Fruit fly (Drosophila melanogaster) whole organism, pupa: ENCODE measurements around the gene Abp1.

ENCODE experiments used
- CG10348 ChIP-seq: fragments of 200-800 bp; sonication (Bioruptor generic); IDR thresholded peaks from 2 replicates; pipeline ENCODE4 v1.3.6; 2022; ENCODE audit warnings: missing biosample characterization, missing genetic modification characterization
- CG12605 ChIP-seq: fragments of 200-800 bp; sonication (Bioruptor generic); IDR thresholded peaks from 2 replicates; pipeline ENCODE4 v1.3.6; 2022; ENCODE audit warnings: missing biosample characterization, missing genetic modification characterization
- CG13204 ChIP-seq: fragments of 200-800 bp; sonication (Bioruptor generic); optimal IDR thresholded peaks from 2 replicates; lab custom pipeline; 2018; ENCODE audit warnings: missing biosample characterization, mild to moderate bottlenecking, missing genetic modification characterization, moderate library complexity
- CG14655 ChIP-seq: fragments of 200-800 bp; sonication (Bioruptor generic); optimal IDR thresholded peaks from 3 replicates; lab custom pipeline; 2017; ENCODE audit warnings: mild to moderate bottlenecking, missing biosample characterization, missing genetic modification reagents, missing genetic modification characterization
- CG15710 ChIP-seq: fragments of 200-800 bp; sonication (Bioruptor generic); optimal IDR thresholded peaks from 2 replicates; lab custom pipeline; 2018; ENCODE audit warnings: missing biosample characterization, mild to moderate bottlenecking, missing genetic modification characterization, moderate library complexity
- CG17806 ChIP-seq: fragments of 200-800 bp; sonication (Bioruptor generic); optimal IDR thresholded peaks from 2 replicates; lab custom pipeline; 2018; ENCODE audit warnings: missing biosample characterization, mild to moderate bottlenecking, missing genetic modification characterization, moderate library complexity
- CG32121 ChIP-seq: fragments of 200-800 bp; sonication (Bioruptor generic); IDR thresholded peaks from 2 replicates; pipeline ENCODE4 v1.3.6; 2022; ENCODE audit warnings: missing biosample characterization, missing genetic modification characterization
- CG34367 ChIP-seq: fragments of 200-800 bp; sonication (Bioruptor generic); optimal IDR thresholded peaks from 2 replicates; lab custom pipeline; 2018; ENCODE audit warnings: missing biosample characterization, mild to moderate bottlenecking, missing genetic modification characterization
- CG4496 ChIP-seq: fragments of 200-800 bp; sonication (Bioruptor generic); IDR thresholded peaks from 3 replicates; pipeline ENCODE4 v1.3.6; 2022; ENCODE audit warnings: missing biosample characterization, missing genetic modification characterization
- CG8159 ChIP-seq: fragments of 200-800 bp; sonication (Bioruptor generic); optimal IDR thresholded peaks from 3 replicates; lab custom pipeline; 2018; ENCODE audit warnings: missing biosample characterization, mild to moderate bottlenecking, missing genetic modification characterization, moderate library complexity
- CG8301 ChIP-seq: fragments of 200-800 bp; sonication (Bioruptor generic); optimal IDR thresholded peaks from 2 replicates; lab custom pipeline; 2018; ENCODE audit warnings: missing biosample characterization, mild to moderate bottlenecking, missing genetic modification characterization
- CG9948 ChIP-seq: fragments of 200-800 bp; sonication (Bioruptor generic); optimal IDR thresholded peaks from 2 replicates; lab custom pipeline; 2018; ENCODE audit warnings: missing biosample characterization, mild to moderate bottlenecking, missing genetic modification characterization, moderate library complexity
- D1 ChIP-seq: fragments of 200-800 bp; sonication (Bioruptor generic); optimal IDR thresholded peaks from 2 replicates; lab custom pipeline; 2018; ENCODE audit warnings: missing biosample characterization, mild to moderate bottlenecking, missing genetic modification characterization, moderate library complexity
- EcR ChIP-seq: fragments of 200-800 bp; sonication (Bioruptor generic); optimal IDR thresholded peaks from 3 replicates; lab custom pipeline; 2019; ENCODE audit warnings: missing biosample characterization, missing genetic modification characterization, mild to moderate bottlenecking, moderate library complexity, missing genetic modification reagents
- Ets98B ChIP-seq: fragments of 200-800 bp; sonication (Bioruptor generic); IDR thresholded peaks from 2 replicates; pipeline ENCODE4 v1.3.6; 2022; ENCODE audit warnings: missing biosample characterization, missing genetic modification characterization
- Pif1A ChIP-seq: fragments of 200-800 bp; sonication (Bioruptor generic); optimal IDR thresholded peaks from 3 replicates; lab custom pipeline; 2016; ENCODE audit warnings: missing biosample characterization, missing genetic modification characterization
- Pif1B ChIP-seq: fragments of 200-800 bp; sonication (Bioruptor generic); optimal IDR thresholded peaks from 3 replicates; lab custom pipeline; 2016; ENCODE audit warnings: missing biosample characterization, missing genetic modification characterization
- Snoo ChIP-seq: fragments of 200-800 bp; sonication (Bioruptor generic); optimal IDR thresholded peaks from 3 replicates; lab custom pipeline; 2017; ENCODE audit warnings: missing biosample characterization, mild to moderate bottlenecking, missing genetic modification characterization, inconsistent platforms
- fd96Ca ChIP-seq: fragments of 200-800 bp; sonication (Bioruptor generic); IDR thresholded peaks from 3 replicates; pipeline ENCODE4 v1.3.6; 2022; ENCODE audit warnings: missing biosample characterization, missing genetic modification characterization
- gl ChIP-seq: fragments of 200-800 bp; sonication (Bioruptor generic); optimal IDR thresholded peaks from 2 replicates; lab custom pipeline; 2018; ENCODE audit warnings: missing biosample characterization, mild to moderate bottlenecking, missing genetic modification characterization
- rn ChIP-seq: fragments of 200-800 bp; sonication (Bioruptor generic); IDR thresholded peaks from 2 replicates; pipeline ENCODE4 v1.3.6; 2022; ENCODE audit warnings: missing biosample characterization, missing genetic modification characterization

Gene Abp1

DNA sequence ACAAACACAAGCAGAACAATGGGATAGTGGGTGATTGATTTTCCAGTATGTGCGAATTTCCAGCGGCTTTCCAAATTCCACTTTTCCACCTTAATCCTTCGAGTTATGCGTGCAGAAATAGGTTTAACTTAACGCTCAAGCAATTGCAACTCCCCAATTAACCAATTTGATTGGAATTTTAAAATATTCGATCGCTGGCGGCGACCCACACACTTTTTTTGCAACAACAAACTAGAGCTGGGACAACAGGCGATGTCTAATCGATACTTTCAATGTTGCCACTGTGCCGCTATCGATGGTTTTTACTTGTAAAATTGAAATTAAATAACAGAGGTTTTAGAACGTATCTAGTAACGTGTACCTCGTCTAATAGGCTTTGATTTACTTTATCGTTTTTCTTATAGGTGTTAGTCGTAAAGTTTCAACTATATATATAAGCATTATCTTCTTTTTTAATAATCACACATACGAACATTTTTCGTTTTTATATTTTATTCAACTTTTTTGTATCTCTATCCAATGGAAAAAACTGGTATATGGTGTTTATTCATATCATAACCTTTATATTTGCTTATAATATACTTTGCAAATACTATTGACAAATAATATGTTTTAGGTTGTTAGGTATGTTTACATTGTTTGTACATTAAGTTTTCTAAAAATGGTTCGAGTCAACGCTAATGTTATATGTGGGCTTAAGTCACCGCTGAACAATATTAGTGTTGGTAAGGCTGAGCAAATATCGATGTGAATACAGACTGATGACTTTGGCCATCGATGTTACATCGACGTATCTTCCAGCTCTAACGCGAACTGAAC is at the start of gene Abp1, which contains the start of gene Tgi:
Abp1 (minus strand) TSS at position 240 of the 819 bp plus-strand sequence.
Tgi (plus strand) TSS at position 757 of the 819 bp plus-strand sequence.
- TF ChIP-seq CG12605 (no peak), CG15710 (tag; lab: Kevin White, UChicago) (no peak), Pif1B (GFP tag; lab: Kevin White, UChicago) (no peak), CG8301 (tag; lab: Kevin White, UChicago) (no peak), CG8159 (no peak), Ets98B (no peak), CG4496 (GFP tag; lab: Robert Waterston, UW) (no peak), fd96Ca (GFP tag; lab: Robert Waterston, UW) (no peak), rn (GFP tag; lab: Robert Waterston, UW) (no peak), EcR (no peak), CG32121 (GFP tag; lab: Robert Waterston, UW) (no peak), Snoo (no peak), Pif1A (no peak), CG9948 (tag; lab: Kevin White, UChicago) (no peak), CG17806 (tag; lab: Kevin White, UChicago) (no peak)

DNA sequence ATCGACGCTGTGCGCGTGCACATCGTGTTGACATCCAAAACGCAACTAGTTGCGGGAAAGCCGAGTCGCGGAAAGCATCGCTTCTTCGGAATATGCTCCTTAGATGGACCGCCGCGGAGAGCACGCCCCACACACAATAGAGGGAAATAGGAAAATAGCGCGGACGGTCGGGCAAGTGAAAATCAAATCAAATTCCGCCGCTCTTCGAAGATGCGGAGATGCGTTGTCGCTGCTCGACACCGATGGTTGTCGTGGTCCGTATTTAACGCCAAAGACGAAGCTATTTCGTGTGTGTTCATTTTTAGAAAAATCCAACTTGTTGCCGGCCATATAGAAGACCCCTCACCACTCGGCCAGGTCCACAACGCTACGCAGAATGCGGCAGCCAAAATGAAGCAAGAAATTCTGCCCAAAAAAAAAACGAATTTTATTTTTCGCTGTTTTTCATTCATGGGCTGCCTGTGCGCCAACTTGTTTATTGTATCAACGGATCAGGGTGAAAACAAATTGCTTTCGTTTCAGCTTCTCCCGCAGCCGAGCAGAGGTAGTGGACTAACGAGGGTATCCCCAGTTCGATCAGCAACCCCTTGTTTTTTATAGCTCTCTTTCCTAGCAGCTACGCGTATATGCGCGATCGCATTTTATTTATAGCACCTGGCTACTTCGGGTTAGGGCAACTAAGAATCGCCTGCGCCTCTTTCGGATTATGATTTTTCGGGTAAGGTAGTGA is 33.6 kb upstream of the Abp1 start, which contains the start of gene CG10710:
CG10710 (minus strand) TSS at position 51 of the 730 bp plus-strand sequence.
- TF ChIP-seq fd96Ca (GFP tag; lab: Robert Waterston, UW), result 0 out of 3 replicates have a peak, but pooled peaks have one; percentile 34
- no peak for TF ChIP-seq CG12605
- TF ChIP-seq Snoo, result no peak
- no peak for TF ChIP-seq CG8159
- no peak for TF ChIP-seq CG13204
- peak; percentile 57; the same call in 1 of the 2 replicates for TF ChIP-seq CG32121 (GFP tag; lab: Robert Waterston, UW)
- no peak for TF ChIP-seq CG17806 (tag; lab: Kevin White, UChicago)
- no peak for TF ChIP-seq CG9948 (tag; lab: Kevin White, UChicago)
- no peak for TF ChIP-seq CG15710 (tag; lab: Kevin White, UChicago)

DNA sequence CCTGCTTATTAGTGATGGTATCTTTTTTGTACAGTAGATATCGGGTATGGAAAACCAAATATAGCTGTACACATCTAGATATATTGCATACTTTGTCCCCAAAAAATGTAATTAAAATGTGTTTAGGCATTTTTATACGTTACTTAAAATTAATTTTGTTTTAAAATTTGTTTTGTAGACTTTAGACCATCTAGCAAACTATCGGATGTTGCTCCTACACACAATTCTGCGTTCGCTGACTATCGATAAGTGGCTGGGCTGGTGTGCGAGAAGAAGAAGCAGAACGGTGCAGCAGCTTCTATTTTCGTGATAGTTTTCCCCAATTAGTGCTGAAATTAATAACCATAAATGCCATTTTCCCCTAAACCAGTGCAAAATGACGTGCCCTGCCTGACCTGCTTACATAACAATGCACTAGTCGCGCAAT is 27.0 kb upstream of the Abp1 start, which contains the start of the genes Vps36 and Liprin-beta:
Vps36 (minus strand) TSS at position 1 of the 427 bp plus-strand sequence.
Liprin-beta (plus strand) TSS at position 143 of the 427 bp plus-strand sequence.
- peak; percentile 66; the same call in 1 of the 2 replicates for TF ChIP-seq CG10348 (GFP tag; lab: Robert Waterston, UW)
- no peak for TF ChIP-seq CG14655 (GFP tag; lab: Kevin White, UChicago)
- TF ChIP-seq CG13204, result no peak
- TF ChIP-seq CG34367 (tag; lab: Kevin White, UChicago), result no peak
- TF ChIP-seq Ets98B, result peak; percentile 67
- no peak for TF ChIP-seq Snoo
- no peak for TF ChIP-seq EcR
- TF ChIP-seq Pif1A, result no peak
- no peak for TF ChIP-seq Pif1B (GFP tag; lab: Kevin White, UChicago)
- TF ChIP-seq D1, result no peak
- TF ChIP-seq CG32121 (GFP tag; lab: Robert Waterston, UW), result peak; percentile 80
- TF ChIP-seq fd96Ca (GFP tag; lab: Robert Waterston, UW), result peak; percentile 76
- peak; percentile 69 for TF ChIP-seq CG9948 (tag; lab: Kevin White, UChicago)
- TF ChIP-seq CG4496 (GFP tag; lab: Robert Waterston, UW), result peak; percentile 85
- TF ChIP-seq rn (GFP tag; lab: Robert Waterston, UW), result peak; percentile 62
- no peak for TF ChIP-seq gl
- TF ChIP-seq CG17806 (tag; lab: Kevin White, UChicago), result peak; percentile 75
- peak; percentile 80 for TF ChIP-seq CG15710 (tag; lab: Kevin White, UChicago)

DNA sequence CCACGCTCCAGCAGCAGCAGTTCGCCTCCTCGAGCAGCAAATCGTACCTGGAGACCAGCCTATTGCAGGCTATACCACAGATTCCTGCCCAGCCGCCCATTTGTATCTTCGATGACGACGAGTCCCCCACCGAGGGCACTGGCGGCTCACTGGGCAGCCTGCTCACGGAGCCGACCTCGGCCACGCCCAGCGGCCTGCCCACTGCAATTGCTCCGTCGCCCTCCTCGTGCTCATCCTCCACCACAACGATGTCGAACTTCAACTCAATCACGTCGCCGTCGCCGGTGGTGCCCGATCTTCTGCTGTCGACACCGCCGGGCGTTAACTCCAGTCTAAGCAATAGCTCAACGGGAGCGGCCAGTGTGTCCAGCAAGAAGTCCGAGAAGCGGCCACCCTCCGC is 17.6 kb upstream of the Abp1 start:
- TF ChIP-seq Snoo (no peak), CG34367 (tag; lab: Kevin White, UChicago) (no peak), CG14655 (GFP tag; lab: Kevin White, UChicago) (no peak), Ets98B (no peak), CG15710 (tag; lab: Kevin White, UChicago) (no peak), Pif1B (GFP tag; lab: Kevin White, UChicago) (no peak), CG13204 (no peak), rn (GFP tag; lab: Robert Waterston, UW) (no peak), CG32121 (GFP tag; lab: Robert Waterston, UW) (no peak), CG9948 (tag; lab: Kevin White, UChicago) (no peak), CG8159 (no peak), D1 (no peak), CG8301 (tag; lab: Kevin White, UChicago) (no peak), EcR (no peak), CG4496 (GFP tag; lab: Robert Waterston, UW) (no peak)

DNA sequence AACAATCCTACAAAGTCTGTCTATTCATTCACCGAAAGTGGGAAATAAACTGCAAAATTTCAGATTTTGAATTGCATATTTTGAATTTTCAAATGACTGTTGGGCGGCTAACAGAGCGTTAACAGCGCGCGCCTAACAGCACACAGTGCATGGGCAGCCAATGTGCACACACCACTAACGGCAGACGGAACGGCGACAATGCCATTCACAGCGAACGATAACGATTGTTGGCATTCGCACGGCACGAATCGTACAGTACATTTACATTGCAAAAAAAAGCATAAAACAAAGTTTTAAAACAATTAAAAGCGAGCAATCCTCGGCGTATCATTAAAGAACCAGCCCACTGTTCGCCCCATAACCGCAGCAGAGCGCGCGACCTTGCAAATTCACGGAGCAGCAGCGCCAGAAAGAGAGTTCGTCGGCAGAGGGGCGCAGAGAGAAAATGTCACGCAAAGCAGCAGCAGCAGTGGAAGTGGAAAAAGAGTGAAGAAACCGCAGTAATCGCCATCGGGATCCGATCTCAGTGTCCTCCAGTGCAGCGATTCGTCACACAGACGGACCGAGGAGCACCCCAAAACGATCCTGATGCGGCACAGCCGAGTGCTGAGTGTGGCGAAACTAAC is 16.5 kb upstream of the Abp1 start, which contains the start of gene Spt20:
Spt20 (plus strand) TSS at position 224 of the 626 bp plus-strand sequence.
- TF ChIP-seq CG8301 (tag; lab: Kevin White, UChicago), result no peak
- no peak for TF ChIP-seq Snoo
- TF ChIP-seq CG9948 (tag; lab: Kevin White, UChicago), result no peak
- no peak for TF ChIP-seq CG4496 (GFP tag; lab: Robert Waterston, UW)
- no peak for TF ChIP-seq CG17806 (tag; lab: Kevin White, UChicago)
